Fruit fly (Drosophila melanogaster) whole organism, embryonic: ENCODE results near the gene obe.

Experiments used
- CG12155 ChIP-seq: fragments of 200-800 bp; sonication (Bioruptor generic); optimal IDR thresholded peaks from 3 replicates; lab custom pipeline; 2016; ENCODE audit warnings: missing biosample characterization, missing genetic modification characterization
- CG12942 ChIP-seq: fragments of 200-800 bp; sonication (Bioruptor generic); optimal IDR thresholded peaks from 3 replicates; lab custom pipeline; 2016; ENCODE audit warnings: missing biosample characterization, missing genetic modification characterization
- CG15514 ChIP-seq: fragments of 200-800 bp; sonication (Bioruptor generic); optimal IDR thresholded peaks from 3 replicates; lab custom pipeline; 2017; ENCODE audit warnings: missing biosample characterization, missing genetic modification characterization, mild to moderate bottlenecking, moderate library complexity, missing genetic modification reagents
- CG15601 ChIP-seq: fragments of 200-800 bp; sonication (Bioruptor generic); optimal IDR thresholded peaks from 3 replicates; lab custom pipeline; 2019; ENCODE audit warnings: missing biosample characterization, mild to moderate bottlenecking, missing genetic modification characterization, moderate library complexity
- CG16815 ChIP-seq: fragments of 200-800 bp; sonication (Bioruptor generic); optimal IDR thresholded peaks from 3 replicates; lab custom pipeline; 2017; ENCODE audit warnings: missing biosample characterization, mild to moderate bottlenecking, missing genetic modification characterization
- CG1832 ChIP-seq: fragments of 200-800 bp; sonication (Bioruptor generic); optimal IDR thresholded peaks from 2 replicates; lab custom pipeline; 2017; ENCODE audit warnings: missing biosample characterization, mild to moderate bottlenecking, missing genetic modification characterization, inconsistent platforms
- CG2116 ChIP-seq: fragments of 200-800 bp; sonication (Bioruptor generic); optimal IDR thresholded peaks from 3 replicates; lab custom pipeline; 2018; ENCODE audit warnings: missing biosample characterization, mild to moderate bottlenecking, missing genetic modification characterization
- CG30403 ChIP-seq: fragments of 200-800 bp; sonication (Bioruptor generic); optimal IDR thresholded peaks from 3 replicates; lab custom pipeline; 2016; ENCODE audit warnings: missing biosample characterization, missing genetic modification characterization
- CG31365 ChIP-seq: fragments of 200-800 bp; sonication (Bioruptor generic); optimal IDR thresholded peaks from 2 replicates; lab custom pipeline; 2018; ENCODE audit warnings: missing biosample characterization, mild to moderate bottlenecking, missing genetic modification characterization
- CG3847 ChIP-seq: fragments of 200-800 bp; sonication (Bioruptor generic); IDR thresholded peaks from 2 replicates; pipeline ENCODE4 v1.3.6; 2022; ENCODE audit warnings: missing biosample characterization, missing genetic modification characterization
- CG4282 ChIP-seq: fragments of 200-800 bp; sonication (Bioruptor generic); optimal IDR thresholded peaks from 2 replicates; lab custom pipeline; 2016; ENCODE audit warnings: missing biosample characterization, missing genetic modification characterization
- CG4424 ChIP-seq: fragments of 200-800 bp; sonication (Bioruptor generic); optimal IDR thresholded peaks from 3 replicates; lab custom pipeline; 2016; ENCODE audit warnings: missing biosample characterization, missing genetic modification characterization
- CG6689 ChIP-seq: fragments of 200-800 bp; sonication (Bioruptor generic); IDR thresholded peaks from 2 replicates; pipeline ENCODE4 v1.3.6; 2022; ENCODE audit warnings: missing biosample characterization, missing genetic modification characterization
- CG6791 ChIP-seq: fragments of 200-800 bp; sonication (Bioruptor generic); IDR thresholded peaks from 3 replicates; pipeline ENCODE4 v1.3.6; 2022; ENCODE audit warnings: missing biosample characterization, missing genetic modification characterization; ENCODE audit not compliant: partially characterized antibody
- CG6813 ChIP-seq: fragments of 200-800 bp; sonication (Bioruptor generic); optimal IDR thresholded peaks from 2 replicates; lab custom pipeline; 2017; ENCODE audit warnings: missing biosample characterization, missing genetic modification characterization, mild to moderate bottlenecking, moderate library complexity, missing genetic modification reagents
- D ChIP-seq, 2 experiments: fragments of 200-800 bp in 1 of 2; fragments of >200 bp in 1 of 2; sonication (Bioruptor generic) in 1 of 2; optimal IDR thresholded peaks; 2 replicates in 1 of 2; 3 replicates in 1 of 2; lab custom pipeline; 2017; ENCODE audit warnings: mild to moderate bottlenecking in 1 of 2, missing biosample characterization in 1 of 2, missing genetic modification characterization in 1 of 2, missing genetic modification reagents in 1 of 2
- Hey ChIP-seq: fragments of 200-800 bp; sonication (Bioruptor generic); optimal IDR thresholded peaks from 3 replicates; lab custom pipeline; 2018; ENCODE audit warnings: missing biosample characterization, mild to moderate bottlenecking, missing genetic modification characterization
- Hr51 ChIP-seq, 2 experiments: fragments of 200-800 bp; sonication (Bioruptor generic); optimal IDR thresholded peaks; 2 replicates in 1 of 2; 3 replicates in 1 of 2; lab custom pipeline; 2016 to 2018; ENCODE audit warnings: missing biosample characterization in 2 of 2, missing genetic modification characterization in 2 of 2, mild to moderate bottlenecking in 1 of 2, moderate library complexity in 1 of 2
- PHDP ChIP-seq: fragments of 200-800 bp; sonication (Bioruptor generic); optimal IDR thresholded peaks from 3 replicates; lab custom pipeline; 2018; ENCODE audit warnings: missing biosample characterization, mild to moderate bottlenecking, missing genetic modification characterization, moderate library complexity
- Ravus ChIP-seq: fragments of 200-800 bp; sonication (Bioruptor generic); IDR thresholded peaks from 2 replicates; pipeline ENCODE4 v1.3.6; 2022; ENCODE audit warnings: missing biosample characterization, missing genetic modification characterization
- Usf ChIP-seq: fragments of 200-800 bp; sonication (Bioruptor generic); optimal IDR thresholded peaks from 2 replicates; lab custom pipeline; 2017; ENCODE audit warnings: missing genotype, missing biosample characterization, missing genetic modification characterization
- abd-A ChIP-seq: fragments of 200-800 bp; sonication (Bioruptor generic); optimal IDR thresholded peaks from 3 replicates; lab custom pipeline; 2019; ENCODE audit warnings: missing biosample characterization, mild to moderate bottlenecking, missing genetic modification characterization, moderate library complexity
- ac ChIP-seq: fragments of 200-800 bp; sonication (Bioruptor generic); optimal IDR thresholded peaks from 3 replicates; lab custom pipeline; 2017; ENCODE audit warnings: missing biosample characterization, mild to moderate bottlenecking, missing genetic modification characterization
- ase ChIP-seq: fragments of 200-800 bp; sonication (Bioruptor generic); IDR thresholded peaks from 3 replicates; pipeline ENCODE4 v1.3.6; 2022; ENCODE audit warnings: missing biosample characterization, missing genetic modification characterization
- chinmo ChIP-seq: fragments of 200-800 bp; sonication (Bioruptor generic); IDR thresholded peaks from 4 replicates; pipeline ENCODE4 v1.3.6; 2022; ENCODE audit warnings: missing biosample characterization, missing genetic modification characterization; ENCODE audit not compliant: partially characterized antibody
- crol ChIP-seq: fragments of 200-800 bp; sonication (Bioruptor generic); IDR thresholded peaks from 2 replicates; pipeline ENCODE4 v1.3.6; 2022; ENCODE audit warnings: missing biosample characterization, missing genetic modification characterization
- ems ChIP-seq: fragments of 200-800 bp; sonication (Bioruptor generic); optimal IDR thresholded peaks from 3 replicates; lab custom pipeline; 2016; ENCODE audit warnings: missing biosample characterization, missing genetic modification characterization
- exex ChIP-seq: fragments of 200-800 bp; sonication (Bioruptor generic); optimal IDR thresholded peaks from 4 replicates; lab custom pipeline; 2018; ENCODE audit warnings: missing biosample characterization, mild to moderate bottlenecking, missing genetic modification characterization, moderate library complexity
- gsb-n ChIP-seq: fragments of 200-800 bp; sonication (Bioruptor generic); optimal IDR thresholded peaks from 3 replicates; lab custom pipeline; 2018; ENCODE audit warnings: missing biosample characterization, mild to moderate bottlenecking, missing genetic modification characterization
- kni ChIP-seq: fragments of 200-800 bp; sonication (Bioruptor generic); optimal IDR thresholded peaks from 3 replicates; lab custom pipeline; 2017; ENCODE audit warnings: mild to moderate bottlenecking, missing biosample characterization, missing genetic modification reagents, missing genetic modification characterization
- nerfin-1 ChIP-seq: fragments of 200-800 bp; sonication (Bioruptor generic); optimal IDR thresholded peaks from 3 replicates; lab custom pipeline; 2019; ENCODE audit warnings: missing biosample characterization, mild to moderate bottlenecking, missing genetic modification characterization, moderate library complexity
- nom ChIP-seq: fragments of 200-800 bp; sonication (Bioruptor generic); optimal IDR thresholded peaks from 2 replicates; lab custom pipeline; 2017; ENCODE audit warnings: missing biosample characterization, missing genetic modification characterization, mild to moderate bottlenecking, moderate library complexity, missing genetic modification reagents
- oc ChIP-seq: fragments of 200-800 bp; sonication (Bioruptor generic); optimal IDR thresholded peaks from 2 replicates; lab custom pipeline; 2018; ENCODE audit warnings: missing biosample characterization, mild to moderate bottlenecking, missing genetic modification characterization, moderate library complexity
- peb ChIP-seq: fragments of 200-800 bp; sonication (Bioruptor generic); IDR thresholded peaks from 2 replicates; pipeline ENCODE4 v1.3.6; 2022; ENCODE audit warnings: missing biosample characterization, missing genetic modification characterization
- pros ChIP-seq: fragments of 200-800 bp; sonication (Bioruptor generic); optimal IDR thresholded peaks from 3 replicates; lab custom pipeline; 2019; ENCODE audit warnings: missing biosample characterization, mild to moderate bottlenecking, missing genetic modification characterization, moderate library complexity
- run ChIP-seq: fragments of 200-800 bp; sonication (Bioruptor generic); optimal IDR thresholded peaks from 3 replicates; lab custom pipeline; 2018; ENCODE audit warnings: missing biosample characterization, mild to moderate bottlenecking, missing genetic modification characterization
- scrt ChIP-seq: fragments of 200-800 bp; sonication (Bioruptor generic); optimal IDR thresholded peaks from 2 replicates; lab custom pipeline; 2018; ENCODE audit warnings: missing biosample characterization, mild to moderate bottlenecking, missing genetic modification characterization, moderate library complexity
- slou ChIP-seq: fragments of 200-800 bp; sonication (Bioruptor generic); optimal IDR thresholded peaks from 3 replicates; lab custom pipeline; 2016; ENCODE audit warnings: missing biosample characterization, missing genetic modification characterization
- stwl ChIP-seq: fragments of 200-800 bp; sonication (Bioruptor generic); optimal IDR thresholded peaks from 3 replicates; lab custom pipeline; 2018; ENCODE audit warnings: missing biosample characterization, mild to moderate bottlenecking, missing genetic modification characterization, moderate library complexity
- toy ChIP-seq: fragments of 200-800 bp; sonication (Bioruptor generic); IDR thresholded peaks from 2 replicates; pipeline ENCODE4 v1.3.6; 2022; ENCODE audit warnings: missing biosample characterization, missing genetic modification characterization

obe gene

DNA sequence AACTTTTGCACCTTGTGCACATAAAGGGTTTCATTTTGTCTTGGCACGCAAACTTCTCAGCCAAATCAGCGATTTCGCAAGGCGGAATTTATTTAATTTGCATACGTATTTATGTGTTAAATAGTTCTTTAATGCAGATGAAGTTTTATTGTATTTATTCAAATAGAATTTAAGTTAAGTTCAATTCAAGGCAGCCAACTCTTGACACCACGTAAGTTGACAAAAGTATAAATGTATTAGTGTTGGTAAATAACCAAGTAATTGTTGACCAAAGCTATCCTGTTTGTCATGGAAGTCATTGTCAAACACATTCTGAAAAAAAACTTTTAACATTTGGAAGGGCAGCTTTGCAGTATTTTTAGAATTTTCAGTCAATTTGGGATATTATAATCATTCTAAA lies 8.5 kb downstream of the obe start, which contains the start of gene maca:
Gene maca (plus strand): TSS at position 301 of the 400 bp plus-strand sequence.
- TF ChIP-seq CG4424 (GFP tag; lab: Kevin White, UChicago) (no peak), gsb-n (no peak)

DNA sequence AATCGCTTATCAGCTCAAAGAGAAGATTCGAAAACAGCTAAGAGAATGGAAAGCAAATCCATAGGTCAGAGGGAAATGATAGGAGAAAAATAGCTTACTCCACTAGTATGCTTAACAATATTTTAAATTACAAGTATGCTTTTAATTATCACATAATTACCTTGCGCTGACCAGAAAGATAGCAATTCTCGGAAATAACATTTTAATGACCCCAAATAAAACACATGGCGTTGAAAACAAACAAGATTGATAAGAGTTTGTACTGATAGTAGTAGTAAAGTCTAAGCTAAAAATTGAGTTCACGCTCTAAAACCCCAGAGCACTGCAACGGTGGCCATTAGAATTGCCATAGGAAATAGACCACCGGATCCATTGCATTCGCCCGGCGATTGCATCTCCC lies 21.9 kb downstream of the obe start:
- peak; percentile 44 for TF ChIP-seq exex (tag; lab: Kevin White, UChicago)
- TF ChIP-seq CG15514 (GFP tag; lab: Kevin White, UChicago), result no peak

DNA sequence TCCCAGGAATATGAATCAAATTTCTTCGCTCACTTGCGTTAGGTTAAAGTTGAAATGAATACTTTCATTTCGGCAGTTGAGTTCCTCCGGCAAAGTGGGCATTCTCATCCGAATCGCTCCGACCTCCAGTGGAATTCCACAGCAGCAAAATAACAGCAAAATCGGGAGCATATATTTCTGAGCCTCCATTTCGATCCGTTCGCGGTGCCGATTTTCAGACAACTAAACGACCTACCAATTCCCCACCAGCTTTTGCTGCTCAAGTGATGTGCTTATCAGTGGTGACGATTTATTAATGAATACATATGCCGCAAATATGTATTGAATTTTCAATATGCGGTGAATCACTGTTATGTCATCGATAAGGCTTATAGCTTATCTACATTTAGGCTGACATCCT lies 22.8 kb downstream of the obe start, which contains the start of gene CG44014:
Gene CG44014 (minus strand): TSS at position 256 of the 400 bp plus-strand sequence.
- TF ChIP-seq exex (tag; lab: Kevin White, UChicago) (peak; percentile 35), Ravus (GFP tag; lab: Robert Waterston, UW) (no peak)

DNA sequence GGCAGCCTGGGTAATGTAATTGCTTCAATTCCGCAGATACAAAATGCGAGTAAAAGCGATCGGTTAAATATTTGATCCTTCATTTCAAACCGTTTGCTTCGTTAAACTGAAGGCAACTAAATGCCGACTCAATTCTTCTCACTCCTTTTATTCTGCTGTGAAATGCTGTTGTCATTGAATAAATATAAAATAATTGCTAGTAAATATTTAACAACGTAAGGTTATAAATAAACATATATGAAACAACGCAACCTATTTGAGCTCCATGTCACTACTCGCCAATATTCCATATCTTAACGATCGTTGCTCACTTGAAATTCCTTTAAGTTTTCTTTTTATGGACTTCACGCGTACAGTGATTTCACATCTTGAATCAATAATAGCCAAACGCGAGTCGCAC lies 24.0 kb downstream of the obe start, which contains the start of gene CG44013:
Gene CG44013 (minus strand): TSS at position 101 of the 400 bp plus-strand sequence.
- TF ChIP-seq Usf, result no peak
- TF ChIP-seq toy, result no peak
- TF ChIP-seq CG12155 (GFP tag; lab: Kevin White, UChicago), result no peak
- TF ChIP-seq run (tag; lab: Kevin White, UChicago), result no peak
- no peak for TF ChIP-seq CG31365 (tag; lab: Kevin White, UChicago)
- TF ChIP-seq CG16815 (GFP tag; lab: Kevin White, UChicago), result no peak
- TF ChIP-seq slou (GFP tag; lab: Kevin White, UChicago), result no peak
- no peak for TF ChIP-seq nom (GFP tag; lab: Kevin White, UChicago)
- no peak for TF ChIP-seq CG15601 (tag; lab: Kevin White, UChicago)
- no peak for TF ChIP-seq ase (GFP tag; lab: Robert Waterston, UW)
- no peak for TF ChIP-seq stwl (tag; lab: Kevin White, UChicago)
- TF ChIP-seq PHDP (tag; lab: Kevin White, UChicago), result no peak

DNA sequence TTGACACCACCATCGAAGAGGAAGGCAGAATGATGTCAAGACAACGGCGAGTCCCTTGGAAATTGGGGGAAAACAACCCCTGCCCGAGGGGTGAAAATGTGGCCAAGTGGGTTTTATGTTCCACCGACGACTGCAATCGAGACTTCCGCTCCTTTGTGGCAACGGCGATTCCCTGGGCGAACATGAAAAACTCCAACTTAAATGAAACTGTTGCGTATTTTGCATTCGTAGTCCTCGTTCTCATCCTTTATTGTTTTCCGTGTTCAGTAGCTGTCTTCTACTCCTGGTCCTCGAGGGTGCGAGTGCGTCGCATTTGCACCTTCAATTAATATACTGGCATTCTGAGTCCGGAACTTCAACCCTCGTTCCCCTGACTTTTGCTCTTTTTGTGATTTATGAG lies 26.4 kb downstream of the obe start:
- TF ChIP-seq CG6791 (no peak), scrt (GFP tag; lab: Kevin White, UChicago) (peak; percentile 54), kni (peak; percentile 24), nerfin-1 (tag; lab: Kevin White, UChicago) (peak; percentile 44), CG1832 (GFP tag; lab: Kevin White, UChicago) (no peak), Hr51 (GFP tag; optimal IDR thresholded peaks at IDR 0.05; lab: Kevin White, UChicago) (peak in 1 of 2 experiments; percentile 33), abd-A (tag; lab: Kevin White, UChicago) (peak; percentile 57), chinmo (GFP tag; lab: Robert Waterston, UW) (0 out of 4 replicates have a peak, but pooled peaks have one; percentile 24), pros (GFP tag; lab: Kevin White, UChicago) (peak; percentile 92)

DNA sequence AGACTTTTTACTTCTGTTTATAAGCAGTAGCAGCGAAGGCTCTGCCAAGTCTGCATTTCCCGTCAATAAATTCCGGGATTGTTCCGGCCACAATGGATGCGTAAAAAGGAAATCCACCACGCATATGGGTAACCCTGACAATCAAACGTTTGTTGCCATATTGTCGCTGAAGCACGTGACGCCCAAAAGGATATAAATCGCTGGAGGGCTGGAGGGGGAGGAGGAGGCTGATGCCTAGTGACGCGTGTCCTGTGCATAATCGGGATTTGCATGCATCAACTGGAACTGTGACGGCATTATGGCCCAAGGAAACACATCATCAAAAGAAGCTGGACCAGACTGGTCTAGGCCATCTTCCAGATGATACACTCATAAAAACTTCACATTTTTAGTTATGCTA lies 27.4 kb downstream of the obe start:
- TF ChIP-seq oc (tag; lab: Kevin White, UChicago) (peak; percentile 57), abd-A (tag; lab: Kevin White, UChicago) (no peak), CG6813 (no peak), CG3847 (GFP tag; lab: Robert Waterston, UW) (no peak), Hey (tag; lab: Kevin White, UChicago) (peak; percentile 71), scrt (GFP tag; lab: Kevin White, UChicago) (no peak), CG4282 (GFP tag; lab: Kevin White, UChicago) (no peak), CG2116 (GFP tag; lab: Kevin White, UChicago) (no peak), ac (no peak), crol (GFP tag; lab: Robert Waterston, UW) (0 out of 2 replicates have a peak, but pooled peaks have one; percentile 11), CG12942 (GFP tag; lab: Kevin White, UChicago) (no peak), nerfin-1 (tag; lab: Kevin White, UChicago) (peak; percentile 41), peb (GFP tag; lab: Robert Waterston, UW) (no peak), D (optimal IDR thresholded peaks at IDR 0.05; lab: Kevin White, UChicago) (no peak), D (GFP tag; optimal IDR thresholded peaks at IDR 0.05; lab: Kevin White, UChicago) (no peak), ems (GFP tag; lab: Kevin White, UChicago) (no peak), CG30403 (no peak), CG6689 (no peak)
